Worm (Caenorhabditis elegans) whole organism, early embryonic: Measurements from ENCODE around the gene gst-37.

Experiments used
- B0310.2 ChIP-seq: sonication (generic microtip); optimal IDR thresholded peaks from 2 replicates; lab custom pipeline; 2016; ENCODE audit warnings: mild to moderate bottlenecking, missing genetic modification characterization, missing compliant biosample characterization
- F13C5.2 ChIP-seq: sonication (generic microtip); optimal IDR thresholded peaks from 2 replicates; lab custom pipeline; 2017; ENCODE audit warnings: mild to moderate bottlenecking, missing genetic modification characterization, inconsistent platforms, missing compliant biosample characterization
- aly-1 ChIP-seq: sonication (generic microtip); optimal IDR thresholded peaks from 2 replicates; lab custom pipeline; 2016; ENCODE audit warnings: missing genetic modification characterization, missing compliant biosample characterization
- ama-1 ChIP-seq: fragments of 150-350 bp; optimal IDR thresholded peaks from 2 replicates; lab custom pipeline; 2014
- ceh-13 ChIP-seq: fragments of 200-800 bp; sonication (Bioruptor generic); optimal IDR thresholded peaks from 2 replicates; lab custom pipeline; 2018; ENCODE audit warnings: mild to moderate bottlenecking, missing genetic modification characterization, missing compliant biosample characterization
- ceh-36 ChIP-seq: sonication (generic microtip); optimal IDR thresholded peaks from 2 replicates; lab custom pipeline; 2016; ENCODE audit warnings: missing genetic modification characterization, inconsistent platforms, missing compliant biosample characterization
- ets-7 ChIP-seq: sonication (generic microtip); optimal IDR thresholded peaks from 2 replicates; lab custom pipeline; 2016; ENCODE audit warnings: missing genotype, missing genetic modification characterization, missing compliant biosample characterization
- flt-1 ChIP-seq: fragments of 200-800 bp; sonication (Bioruptor generic); IDR thresholded peaks from 2 replicates; pipeline ENCODE4 v1.3.6; 2022; ENCODE audit warnings: missing genetic modification characterization, missing compliant biosample characterization
- hmbx-1 ChIP-seq: sonication (generic microtip); optimal IDR thresholded peaks from 2 replicates; lab custom pipeline; 2016; ENCODE audit warnings: mild to moderate bottlenecking, missing genetic modification characterization, missing compliant biosample characterization
- hmg-4 ChIP-seq: fragments of 200-800 bp; sonication (Bioruptor generic); optimal IDR thresholded peaks from 2 replicates; lab custom pipeline; 2018; ENCODE audit warnings: mild to moderate bottlenecking, missing genetic modification characterization, missing compliant biosample characterization
- hnd-1 ChIP-seq: sonication (generic microtip); optimal IDR thresholded peaks from 2 replicates; lab custom pipeline; 2016; ENCODE audit warnings: missing genetic modification characterization, missing compliant biosample characterization
- pes-1 ChIP-seq: fragments of 200-800 bp; sonication (Bioruptor generic); IDR thresholded peaks from 2 replicates; pipeline ENCODE4 v1.3.6; 2022; ENCODE audit warnings: missing genetic modification reagents, missing genetic modification characterization, missing compliant biosample characterization
- scrt-1 ChIP-seq: fragments of 200-800 bp; sonication (Bioruptor generic); IDR thresholded peaks from 2 replicates; pipeline ENCODE4 v1.3.6; 2022; ENCODE audit warnings: missing genetic modification characterization, missing compliant biosample characterization
- sea-1 ChIP-seq: fragments of 200-800 bp; sonication (Bioruptor generic); conservative IDR thresholded peaks from 2 replicates; pipeline ENCODE4 v1.3.6; 2022; ENCODE audit warnings: missing genetic modification characterization, missing compliant biosample characterization
- tbx-11 ChIP-seq: fragments of 200-800 bp; sonication (Bioruptor generic); IDR thresholded peaks from 2 replicates; pipeline ENCODE4 v1.3.6; 2022; ENCODE audit warnings: missing genetic modification characterization, missing compliant biosample characterization
- tbx-37 ChIP-seq: fragments of 200-800 bp; sonication (Bioruptor generic); conservative IDR thresholded peaks from 2 replicates; pipeline ENCODE4 v1.3.6; 2022; ENCODE audit warnings: missing genetic modification reagents, missing genetic modification characterization, missing compliant biosample characterization
- tra-4 ChIP-seq: sonication (generic microtip); optimal IDR thresholded peaks from 2 replicates; lab custom pipeline; 2017; ENCODE audit warnings: missing genetic modification characterization, missing compliant biosample characterization

gst-37 gene

DNA sequence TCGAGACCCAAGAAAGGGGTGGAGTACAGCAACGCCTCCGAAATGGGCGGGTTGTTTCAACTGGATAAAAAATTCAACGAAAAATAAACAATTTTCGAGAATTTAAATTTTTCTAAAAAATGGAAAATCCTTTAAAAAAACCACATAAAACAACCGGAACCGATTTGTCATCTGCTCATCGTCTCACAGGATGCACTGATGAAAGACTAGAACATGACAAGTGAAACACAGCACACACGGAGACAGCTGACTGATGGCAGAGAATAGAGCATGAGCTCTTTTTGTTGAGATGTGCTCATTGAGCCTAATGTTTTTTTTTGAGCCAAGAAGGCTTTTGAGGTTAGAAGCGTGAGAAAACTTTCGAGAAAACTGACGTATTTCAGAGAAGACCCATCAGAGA, 31.4 kb upstream of the gst-37 start:
- TF ChIP-seq tra-4: no peak

DNA sequence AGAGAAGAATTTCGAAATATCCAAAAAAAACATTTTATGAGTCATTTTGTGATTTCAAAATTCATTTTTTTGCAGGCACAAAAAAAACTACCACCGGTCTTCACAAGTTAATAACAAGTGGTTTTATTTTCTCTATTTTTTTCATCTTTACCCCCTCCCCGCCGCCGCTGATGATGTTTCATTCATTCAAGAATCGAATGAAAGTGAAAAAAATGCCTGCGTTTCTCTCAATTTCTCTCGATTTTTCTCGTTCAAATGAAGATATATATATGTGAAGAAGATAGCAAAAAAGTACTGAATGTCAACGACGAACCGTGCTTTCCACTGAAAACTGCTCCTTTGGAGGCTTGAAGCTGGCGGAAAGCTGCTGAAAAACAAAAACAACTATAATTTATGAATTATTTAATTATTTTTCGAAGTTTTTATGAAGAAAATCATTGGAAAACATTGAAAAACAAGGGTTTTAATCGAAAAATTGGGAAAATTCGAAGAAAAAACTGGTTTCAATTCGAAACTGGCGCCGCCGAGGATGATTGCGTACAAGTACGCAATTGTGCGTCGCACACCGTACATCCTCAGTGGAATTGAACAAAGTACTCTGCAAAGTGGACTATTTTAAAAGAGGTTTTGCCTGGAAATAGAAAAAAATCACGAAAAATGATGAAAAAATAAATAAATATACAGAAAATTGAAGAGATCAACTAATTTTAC, 28.7 kb upstream of the gst-37 start, which contains the start of gene zig-11:
zig-11 (minus strand) TSS at position 373 of the 711 bp plus-strand sequence.
- TF ChIP-seq tbx-37 (no peak), sea-1 (GFP tag; lab: Robert Waterston, UW) (no peak), tra-4 (no peak)

DNA sequence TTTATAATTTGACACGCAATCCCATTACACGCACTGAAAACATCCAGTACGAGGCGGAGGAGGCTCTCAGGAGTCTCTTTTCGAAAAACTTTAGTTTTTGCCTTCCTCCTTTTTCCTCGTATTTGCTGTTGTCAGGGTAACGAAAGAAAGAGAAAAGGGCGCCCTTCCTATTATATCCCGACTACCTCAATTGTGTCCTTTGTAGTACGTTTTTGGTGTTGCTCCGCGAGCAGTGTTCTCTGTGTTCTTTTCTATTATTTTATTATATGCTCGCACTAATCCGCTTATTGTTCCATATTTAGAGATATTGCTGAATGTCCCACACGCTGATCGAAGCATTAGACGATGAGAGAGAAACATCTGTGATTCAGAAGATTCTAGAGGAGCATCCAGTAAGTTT, 25.9 kb upstream of the gst-37 start, which contains the start of gene nphp-2:
nphp-2 (plus strand) TSS at position 301 of the 400 bp plus-strand sequence.
- TF ChIP-seq hmg-4 (GFP tag; lab: Kevin White, UChicago) (no peak), sea-1 (GFP tag; lab: Robert Waterston, UW) (no peak), tbx-37 (no peak), B0310.2 (no peak), flt-1 (no peak), tra-4 (no peak)

DNA sequence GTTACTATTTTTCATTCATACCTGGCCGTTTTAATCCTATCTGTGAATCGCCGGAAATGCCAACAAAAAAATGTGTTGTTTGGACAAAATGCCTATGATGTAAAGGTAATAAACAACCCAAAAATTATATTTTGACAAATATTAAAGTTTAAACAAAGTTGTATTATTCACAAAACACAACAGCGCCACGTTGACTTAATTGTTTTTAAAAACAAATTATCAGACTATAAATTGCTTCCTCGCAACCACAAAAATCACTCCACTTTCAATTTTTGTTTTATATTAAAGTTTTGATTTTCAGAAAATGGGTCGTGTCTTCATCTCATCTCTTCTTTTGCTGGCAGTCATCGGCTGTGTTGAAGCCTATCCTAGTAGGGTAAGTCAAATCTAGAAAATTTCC, 14.1 kb upstream of the gst-37 start, which contains the start of gene Y32G9A.5:
Y32G9A.5 (plus strand) TSS at position 301 of the 400 bp plus-strand sequence.
- no peak for TF ChIP-seq tbx-11 (GFP tag; lab: Robert Waterston, UW)
- TF ChIP-seq tbx-37: no peak
- TF ChIP-seq hmg-4 (GFP tag; lab: Kevin White, UChicago): no peak
- no peak for TF ChIP-seq ets-7 (tag; lab: Kevin White, UChicago)
- TF ChIP-seq hnd-1: no peak
- TF ChIP-seq F13C5.2: no peak

DNA sequence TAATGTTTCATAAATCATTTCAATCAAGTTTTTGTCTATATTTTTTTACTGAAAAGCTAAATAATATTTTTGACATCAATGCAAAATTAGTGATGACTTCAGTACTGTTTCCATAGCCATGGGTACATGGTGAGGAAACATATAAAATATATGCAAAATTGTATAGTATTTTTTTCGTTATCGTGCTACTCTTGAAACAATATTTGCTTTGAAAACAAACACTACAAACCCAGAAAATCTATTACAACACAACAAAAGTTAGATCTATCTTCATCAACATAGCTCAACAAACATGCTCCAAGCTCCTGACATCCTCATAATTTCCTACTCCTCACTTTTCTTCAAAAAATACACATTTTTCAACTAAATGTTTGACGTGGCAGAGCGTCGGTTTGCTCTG, 12.9 kb upstream of the gst-37 start, which contains the start of gene srp-3:
srp-3 (plus strand) TSS at position 301 of the 400 bp plus-strand sequence.
- no peak for TF ChIP-seq aly-1 (tag; lab: Kevin White, UChicago)
- no peak for TF ChIP-seq hnd-1
- TF ChIP-seq ets-7 (tag; lab: Kevin White, UChicago): no peak
- no peak for TF ChIP-seq ama-1 (lab: Kevin White, UChicago)
- TF ChIP-seq B0310.2: no peak
- no peak for TF ChIP-seq tra-4
- TF ChIP-seq tbx-11 (GFP tag; lab: Robert Waterston, UW): no peak
- no peak for TF ChIP-seq ceh-13
- TF ChIP-seq sea-1 (GFP tag; lab: Robert Waterston, UW): no peak
- TF ChIP-seq tbx-37: no peak
- no peak for TF ChIP-seq flt-1
- no peak for TF ChIP-seq hmg-4 (GFP tag; lab: Kevin White, UChicago)
- TF ChIP-seq ceh-36: no peak
- TF ChIP-seq pes-1: no peak
- TF ChIP-seq F13C5.2: no peak

DNA sequence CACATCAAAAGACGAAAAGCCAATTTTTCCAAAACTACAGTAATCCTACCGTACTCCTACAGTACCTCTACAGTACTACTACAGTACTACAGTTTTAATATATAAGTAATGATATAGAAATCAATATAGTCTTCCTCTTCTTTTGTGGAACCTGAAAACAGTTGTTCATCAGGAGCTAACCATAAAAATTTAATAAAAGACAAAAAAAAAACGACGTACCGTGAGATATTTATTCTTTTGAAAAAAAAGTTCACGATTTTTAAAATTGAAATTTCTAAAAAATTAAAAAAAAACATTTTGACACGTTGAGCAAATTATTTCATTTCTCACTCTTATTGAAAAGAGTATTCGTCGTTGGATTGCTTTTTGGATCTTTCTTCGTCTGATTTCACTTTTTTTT, 10.3 kb upstream of the gst-37 start, which contains the start of gene Y32G9A.3:
Y32G9A.3 (plus strand) TSS at position 301 of the 400 bp plus-strand sequence.
- TF ChIP-seq scrt-1 (GFP tag; lab: Robert Waterston, UW) (no peak), tbx-37 (no peak), ama-1 (lab: Kevin White, UChicago) (no peak), tbx-11 (GFP tag; lab: Robert Waterston, UW) (no peak), ceh-36 (no peak), F13C5.2 (no peak), hmg-4 (GFP tag; lab: Kevin White, UChicago) (no peak), ets-7 (tag; lab: Kevin White, UChicago) (no peak), ceh-13 (no peak), hmbx-1 (no peak), B0310.2 (no peak), flt-1 (no peak), hnd-1 (no peak), sea-1 (GFP tag; lab: Robert Waterston, UW) (no peak), tra-4 (no peak), aly-1 (tag; lab: Kevin White, UChicago) (no peak), pes-1 (no peak)

DNA sequence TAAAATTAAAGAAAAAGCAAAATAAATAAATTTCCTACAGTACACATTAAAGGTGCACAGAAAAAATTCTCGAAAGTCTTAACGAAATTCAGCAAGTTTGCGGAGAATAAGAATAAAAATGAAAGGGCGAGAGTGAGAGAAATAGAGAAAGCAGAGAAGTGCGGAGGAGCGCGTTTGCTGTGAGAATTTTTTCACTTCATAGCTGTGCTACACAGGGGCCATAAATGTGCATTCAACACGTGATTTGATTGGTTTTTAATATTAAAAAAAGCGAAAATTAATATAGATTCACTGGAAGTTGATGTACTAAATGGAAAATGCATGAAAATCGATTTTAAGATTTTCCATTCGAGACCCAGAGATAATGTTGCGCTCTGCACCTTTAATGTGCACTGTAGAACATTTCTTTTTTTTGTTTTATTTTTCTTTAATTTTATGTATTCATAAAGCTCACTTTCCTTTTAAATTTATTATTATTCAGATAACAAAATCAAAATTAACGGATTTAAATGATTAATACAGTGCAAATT, 3.3 kb upstream of the gst-37 start, which contains the start of gene Y32G9A.2:
Y32G9A.2 (plus strand) TSS at position 480 of the 530 bp plus-strand sequence.
- no peak for TF ChIP-seq tra-4
- TF ChIP-seq ceh-36: no peak
- TF ChIP-seq sea-1 (GFP tag; lab: Robert Waterston, UW): no peak
- no peak for TF ChIP-seq F13C5.2
- no peak for TF ChIP-seq aly-1 (tag; lab: Kevin White, UChicago)
- no peak for TF ChIP-seq hnd-1
- no peak for TF ChIP-seq tbx-11 (GFP tag; lab: Robert Waterston, UW)
- no peak for TF ChIP-seq hmg-4 (GFP tag; lab: Kevin White, UChicago)
- TF ChIP-seq B0310.2: no peak
- TF ChIP-seq tbx-37: no peak
- TF ChIP-seq ets-7 (tag; lab: Kevin White, UChicago): no peak
- no peak for TF ChIP-seq ceh-13
- no peak for TF ChIP-seq ama-1 (lab: Kevin White, UChicago)
- TF ChIP-seq hmbx-1: no peak
- TF ChIP-seq pes-1: no peak
- TF ChIP-seq scrt-1 (GFP tag; lab: Robert Waterston, UW): no peak
- no peak for TF ChIP-seq flt-1

DNA sequence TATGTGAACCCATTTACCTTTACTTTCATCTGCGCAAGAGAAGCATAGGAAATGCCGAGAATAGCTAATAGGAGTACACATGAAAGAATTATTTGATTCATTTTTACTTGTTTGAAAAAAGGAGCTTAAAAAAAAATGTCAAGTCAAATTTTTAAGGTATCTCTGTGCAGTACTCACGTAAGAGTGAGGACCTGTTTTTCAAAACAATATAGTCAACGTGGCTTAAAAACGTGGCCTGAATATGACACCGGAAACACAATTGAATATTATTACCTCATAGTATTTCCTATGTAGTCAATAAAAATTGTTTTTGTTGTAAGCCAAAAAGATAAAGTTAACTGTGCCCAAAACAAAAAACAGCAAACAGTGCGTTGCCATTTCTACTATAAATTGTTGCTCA, 1.3 kb upstream of the gst-37 start, which contains the start of gene Y32G9A.12:
Y32G9A.12 (minus strand) TSS at position 101 of the 400 bp plus-strand sequence.
- TF ChIP-seq B0310.2: no peak
- TF ChIP-seq tbx-37: no peak
- TF ChIP-seq tbx-11 (GFP tag; lab: Robert Waterston, UW): no peak
- no peak for TF ChIP-seq hnd-1
- TF ChIP-seq hmg-4 (GFP tag; lab: Kevin White, UChicago): no peak
- no peak for TF ChIP-seq aly-1 (tag; lab: Kevin White, UChicago)
- no peak for TF ChIP-seq hmbx-1
